Fruit fly (Drosophila melanogaster) whole organism, embryonic: Measurements from ENCODE around the gene eIF4G2.
A peak's percentile ranks its signal among the peaks of the same experiment; 100 is the strongest.

Experiments used
- Atf3 ChIP-seq: fragments of 200-800 bp; sonication (Bioruptor generic); optimal IDR thresholded peaks from 3 replicates; lab custom pipeline; 2016; ENCODE audit warnings: missing biosample characterization, missing genetic modification characterization
- Bgb ChIP-seq: fragments of 200-800 bp; sonication (Bioruptor generic); IDR thresholded peaks from 2 replicates; pipeline ENCODE4 v1.3.6; 2022; ENCODE audit warnings: missing biosample characterization, missing genetic modification characterization; ENCODE audit not compliant: partially characterized antibody
- CG10147 ChIP-seq: fragments of 200-800 bp; sonication (Bioruptor generic); optimal IDR thresholded peaks from 2 replicates; lab custom pipeline; 2019; ENCODE audit warnings: missing biosample characterization, mild to moderate bottlenecking, missing genetic modification characterization, moderate library complexity
- CG10209 ChIP-seq: fragments of 200-800 bp; sonication (Bioruptor generic); optimal IDR thresholded peaks from 3 replicates; lab custom pipeline; 2017; ENCODE audit warnings: missing biosample characterization, mild to moderate bottlenecking, missing genetic modification characterization, missing genetic modification reagents
- CG11695 ChIP-seq: fragments of 200-800 bp; sonication (Bioruptor generic); IDR thresholded peaks from 3 replicates; pipeline ENCODE4 v1.3.6; 2022; ENCODE audit warnings: missing biosample characterization, missing genetic modification characterization
- CG1233 ChIP-seq: fragments of 200-800 bp; sonication (Bioruptor generic); optimal IDR thresholded peaks from 4 replicates; lab custom pipeline; 2018; ENCODE audit warnings: missing biosample characterization, mild to moderate bottlenecking, missing genetic modification characterization
- CG12659 ChIP-seq: fragments of 200-800 bp; sonication (Bioruptor generic); optimal IDR thresholded peaks from 3 replicates; lab custom pipeline; 2017; ENCODE audit warnings: mild to moderate bottlenecking, missing biosample characterization, missing genetic modification reagents, missing genetic modification characterization
- CG13624 ChIP-seq: fragments of 200-800 bp; sonication (Bioruptor generic); optimal IDR thresholded peaks from 2 replicates; lab custom pipeline; 2016; ENCODE audit warnings: missing biosample characterization, missing genetic modification characterization
- CG15269 ChIP-seq: fragments of 200-800 bp; sonication (Bioruptor generic); optimal IDR thresholded peaks from 2 replicates; lab custom pipeline; 2018; ENCODE audit warnings: missing biosample characterization, mild to moderate bottlenecking, missing genetic modification characterization, moderate library complexity
- CG15479 ChIP-seq: fragments of 200-800 bp; sonication (Bioruptor generic); optimal IDR thresholded peaks from 3 replicates; lab custom pipeline; 2019; ENCODE audit warnings: missing biosample characterization, mild to moderate bottlenecking, missing genetic modification characterization, moderate library complexity
- CG1602 ChIP-seq: fragments of 200-800 bp; sonication (Bioruptor generic); optimal IDR thresholded peaks from 3 replicates; lab custom pipeline; 2016; ENCODE audit warnings: missing biosample characterization, missing genetic modification characterization
- CG18599 ChIP-seq: fragments of 200-800 bp; sonication (Bioruptor generic); optimal IDR thresholded peaks from 3 replicates; lab custom pipeline; 2017; ENCODE audit warnings: missing biosample characterization, missing genetic modification characterization, mild to moderate bottlenecking, moderate library complexity, missing genetic modification reagents
- CG2116 ChIP-seq: fragments of 200-800 bp; sonication (Bioruptor generic); optimal IDR thresholded peaks from 3 replicates; lab custom pipeline; 2018; ENCODE audit warnings: missing biosample characterization, mild to moderate bottlenecking, missing genetic modification characterization
- CG2875 ChIP-seq: fragments of 200-800 bp; sonication (Bioruptor generic); optimal IDR thresholded peaks from 2 replicates; lab custom pipeline; 2017; ENCODE audit warnings: missing biosample characterization, mild to moderate bottlenecking, missing genetic modification characterization, missing genetic modification reagents
- CG3065 ChIP-seq: fragments of 200-800 bp; sonication (Bioruptor generic); optimal IDR thresholded peaks from 2 replicates; lab custom pipeline; 2016; ENCODE audit warnings: missing biosample characterization, missing genetic modification characterization
- CG3163 ChIP-seq: fragments of 200-800 bp; sonication (Bioruptor generic); optimal IDR thresholded peaks from 3 replicates; lab custom pipeline; 2016; ENCODE audit warnings: missing biosample characterization, missing genetic modification characterization
- CG4404 ChIP-seq: fragments of 200-800 bp; sonication (Bioruptor generic); IDR thresholded peaks from 2 replicates; pipeline ENCODE4 v1.3.6; 2022; ENCODE audit warnings: missing biosample characterization, missing genetic modification characterization
- CG6765 ChIP-seq: fragments of 200-800 bp; sonication (Bioruptor generic); optimal IDR thresholded peaks from 3 replicates; lab custom pipeline; 2017; ENCODE audit warnings: missing biosample characterization, mild to moderate bottlenecking, missing genetic modification characterization
- CG8089 ChIP-seq: fragments of 200-800 bp; sonication (Bioruptor generic); optimal IDR thresholded peaks from 3 replicates; lab custom pipeline; 2016; ENCODE audit warnings: missing biosample characterization, missing genetic modification characterization
- CG9437 ChIP-seq: fragments of 200-800 bp; sonication (Bioruptor generic); optimal IDR thresholded peaks from 2 replicates; lab custom pipeline; 2018; ENCODE audit warnings: missing biosample characterization, mild to moderate bottlenecking, missing genetic modification characterization
- CTCF ChIP-seq: fragments of 200-800 bp; sonication (Bioruptor generic); optimal IDR thresholded peaks from 2 replicates; lab custom pipeline; 2017; ENCODE audit warnings: missing biosample characterization, mild to moderate bottlenecking, missing genetic modification characterization, moderate library complexity
- Deaf1 ChIP-seq: fragments of 200-800 bp; optimal IDR thresholded peaks from 3 replicates; lab custom pipeline; 2019; ENCODE audit warnings: missing biosample characterization, mild to moderate bottlenecking, missing genetic modification characterization, moderate library complexity
- Dll ChIP-seq: fragments of 200-800 bp; sonication (Bioruptor generic); IDR thresholded peaks from 4 replicates; pipeline ENCODE4 v1.3.6; 2022; ENCODE audit warnings: missing biosample characterization, missing genetic modification characterization; ENCODE audit not compliant: partially characterized antibody
- Doc3 ChIP-seq: fragments of 200-800 bp; sonication (Bioruptor generic); IDR thresholded peaks from 3 replicates; pipeline ENCODE4 v1.3.6; 2022; ENCODE audit warnings: missing biosample characterization, missing genetic modification characterization; ENCODE audit not compliant: partially characterized antibody
- HHEX ChIP-seq: fragments of 200-800 bp; sonication (Bioruptor generic); optimal IDR thresholded peaks from 3 replicates; lab custom pipeline; 2017; ENCODE audit warnings: missing biosample characterization, mild to moderate bottlenecking, missing genetic modification characterization, missing genetic modification reagents
- HLH3B ChIP-seq: fragments of 200-800 bp; sonication (Bioruptor generic); IDR thresholded peaks from 2 replicates; pipeline ENCODE4 v1.3.6; 2022; ENCODE audit warnings: missing biosample characterization, missing genetic modification characterization
- Lpt ChIP-seq: fragments of >200 bp; optimal IDR thresholded peaks from 2 replicates; lab custom pipeline; 2018; ENCODE audit warnings: missing biosample characterization, missing genetic modification characterization
- Max ChIP-seq: fragments of 200-800 bp; sonication (Bioruptor generic); optimal IDR thresholded peaks from 2 replicates; lab custom pipeline; 2016; ENCODE audit warnings: missing biosample characterization, mild to moderate bottlenecking, missing genetic modification characterization
- Neu2 ChIP-seq: fragments of 200-800 bp; sonication (Bioruptor generic); optimal IDR thresholded peaks from 3 replicates; lab custom pipeline; 2016; ENCODE audit warnings: missing biosample characterization, missing genetic modification characterization, borderline replicate concordance
- Poxn ChIP-seq: fragments of 200-800 bp; sonication (Bioruptor generic); IDR thresholded peaks from 2 replicates; pipeline ENCODE4 v1.3.6; 2022; ENCODE audit warnings: missing biosample characterization, missing genetic modification characterization
- Six4 ChIP-seq: fragments of 200-800 bp; sonication (Bioruptor generic); optimal IDR thresholded peaks from 2 replicates; lab custom pipeline; 2016; ENCODE audit warnings: missing biosample characterization, missing genetic modification characterization
- Sry-β ChIP-seq: fragments of 200-800 bp; sonication (Bioruptor generic); optimal IDR thresholded peaks from 2 replicates; lab custom pipeline; 2018; ENCODE audit warnings: missing biosample characterization, mild to moderate bottlenecking, missing genetic modification characterization, moderate library complexity
- Ssrp ChIP-seq: fragments of 200-800 bp; sonication (Bioruptor generic); optimal IDR thresholded peaks from 2 replicates; lab custom pipeline; 2018; ENCODE audit warnings: missing biosample characterization, mild to moderate bottlenecking, missing genetic modification characterization, moderate library complexity
- TFAM ChIP-seq: fragments of 200-800 bp; sonication (Bioruptor generic); optimal IDR thresholded peaks from 2 replicates; lab custom pipeline; 2017; ENCODE audit warnings: missing biosample characterization, missing genetic modification characterization, inconsistent platforms
- Usf ChIP-seq: fragments of 200-800 bp; sonication (Bioruptor generic); optimal IDR thresholded peaks from 2 replicates; lab custom pipeline; 2017; ENCODE audit warnings: missing genotype, missing biosample characterization, missing genetic modification characterization
- aop ChIP-seq: fragments of 200-800 bp; sonication (Bioruptor generic); IDR thresholded peaks from 2 replicates; pipeline ENCODE4 v1.3.6; 2022; ENCODE audit warnings: missing biosample characterization, missing genetic modification characterization
- bcd ChIP-seq: fragments of 200-800 bp; sonication (Bioruptor generic); optimal IDR thresholded peaks from 2 replicates; lab custom pipeline; 2017; ENCODE audit warnings: missing biosample characterization, mild to moderate bottlenecking, missing genetic modification characterization
- caup ChIP-seq: fragments of 200-800 bp; sonication (Bioruptor generic); optimal IDR thresholded peaks from 3 replicates; lab custom pipeline; 2017; ENCODE audit warnings: missing biosample characterization, mild to moderate bottlenecking, missing genetic modification characterization, moderate library complexity; ENCODE audit not compliant: severe bottlenecking
- ci ChIP-seq: fragments of 200-800 bp; sonication (Bioruptor generic); IDR thresholded peaks from 3 replicates; pipeline ENCODE4 v1.3.6; 2022; ENCODE audit warnings: missing biosample characterization, missing genetic modification characterization
- dimm ChIP-seq: fragments of 200-800 bp; sonication (Bioruptor generic); IDR thresholded peaks from 2 replicates; pipeline ENCODE4 v1.3.6; 2022; ENCODE audit warnings: missing biosample characterization, missing genetic modification characterization
- dmrt11E ChIP-seq: fragments of 200-800 bp; sonication (Bioruptor generic); optimal IDR thresholded peaks from 3 replicates; lab custom pipeline; 2018; ENCODE audit warnings: missing biosample characterization, mild to moderate bottlenecking, missing genetic modification characterization, moderate library complexity
- fd64A ChIP-seq: fragments of 200-800 bp; sonication (Bioruptor generic); optimal IDR thresholded peaks from 3 replicates; lab custom pipeline; 2018; ENCODE audit warnings: missing biosample characterization, mild to moderate bottlenecking, missing genetic modification characterization
- gem ChIP-seq: fragments of 200-800 bp; sonication (Bioruptor generic); optimal IDR thresholded peaks from 2 replicates; lab custom pipeline; 2019; ENCODE audit warnings: missing biosample characterization, mild to moderate bottlenecking, missing genetic modification characterization, moderate library complexity
- gsb-n ChIP-seq: fragments of 200-800 bp; sonication (Bioruptor generic); optimal IDR thresholded peaks from 3 replicates; lab custom pipeline; 2018; ENCODE audit warnings: missing biosample characterization, mild to moderate bottlenecking, missing genetic modification characterization
- nau ChIP-seq: fragments of 200-800 bp; sonication (Bioruptor generic); optimal IDR thresholded peaks from 3 replicates; lab custom pipeline; 2017; ENCODE audit warnings: missing biosample characterization, mild to moderate bottlenecking, missing genetic modification characterization, missing genetic modification reagents
- onecut ChIP-seq: fragments of 200-800 bp; sonication (Bioruptor generic); IDR thresholded peaks from 2 replicates; pipeline ENCODE4 v1.3.6; 2022; ENCODE audit warnings: missing biosample characterization, missing genetic modification characterization
- org-1 ChIP-seq: fragments of 200-800 bp; sonication (Bioruptor generic); optimal IDR thresholded peaks from 2 replicates; lab custom pipeline; 2017; ENCODE audit warnings: missing biosample characterization, missing genetic modification characterization
- pum ChIP-seq: fragments of 200-800 bp; sonication (Bioruptor generic); optimal IDR thresholded peaks from 2 replicates; lab custom pipeline; 2016; ENCODE audit warnings: missing biosample characterization, missing genetic modification characterization
- sob ChIP-seq: fragments of 200-800 bp; sonication (Bioruptor generic); IDR thresholded peaks from 2 replicates; pipeline ENCODE4 v1.3.6; 2022; ENCODE audit warnings: missing biosample characterization, missing genetic modification characterization
- sug ChIP-seq: fragments of 200-800 bp; optimal IDR thresholded peaks from 2 replicates; lab custom pipeline; 2019; ENCODE audit warnings: missing biosample characterization, mild to moderate bottlenecking, missing genetic modification characterization, moderate library complexity
- usp ChIP-seq: fragments of >200 bp; optimal IDR thresholded peaks from 2 replicates; lab custom pipeline; 2017; ENCODE audit warnings: missing biosample characterization, missing genetic modification characterization

eIF4G2 gene

dm6 chr3R:23803668-23804067, 15.4 kb downstream of the eIF4G2 start, which contains the start of gene CG34355 (continued):
- peak; percentile 33 for TF ChIP-seq CG6765 (GFP tag; lab: Kevin White, UChicago)
- no peak for TF ChIP-seq sug
- TF ChIP-seq caup (GFP tag; lab: Kevin White, UChicago), result peak; percentile 76
- no peak for TF ChIP-seq bcd (GFP tag; lab: Kevin White, UChicago)
- TF ChIP-seq pum (GFP tag; lab: Kevin White, UChicago), result no peak
- no peak for TF ChIP-seq aop (GFP tag; lab: Robert Waterston, UW)
- TF ChIP-seq CG12659, result no peak
- no peak for TF ChIP-seq Bgb (GFP tag; lab: Robert Waterston, UW)
- no peak for TF ChIP-seq HLH3B (GFP tag; lab: Robert Waterston, UW)
- TF ChIP-seq CG15479 (GFP tag; lab: Kevin White, UChicago), result no peak
- TF ChIP-seq Sry-β (GFP tag; lab: Kevin White, UChicago), result no peak
- TF ChIP-seq ci (GFP tag; lab: Robert Waterston, UW), result peak; percentile 94
- TF ChIP-seq CG1233, result peak; percentile 69
- TF ChIP-seq Usf (GFP tag; lab: Kevin White, UChicago), result no peak
- no peak for TF ChIP-seq Max (GFP tag; lab: Kevin White, UChicago)
- no peak for TF ChIP-seq CG1602 (GFP tag; lab: Kevin White, UChicago)
- no peak for TF ChIP-seq CG15269 (tag; lab: Kevin White, UChicago)
- no peak for TF ChIP-seq CG3163 (GFP tag; lab: Kevin White, UChicago)
- no peak for TF ChIP-seq usp (GFP tag; lab: Kevin White, UChicago)
- peak; percentile 37 for TF ChIP-seq CG2116 (GFP tag; lab: Kevin White, UChicago)
- no peak for TF ChIP-seq CG13624 (GFP tag; lab: Kevin White, UChicago)
- no peak for TF ChIP-seq Atf3
- TF ChIP-seq CG4404 (GFP tag; lab: Robert Waterston, UW), result no peak
- no peak for TF ChIP-seq CG3065 (GFP tag; lab: Kevin White, UChicago)
- TF ChIP-seq dimm (GFP tag; lab: Robert Waterston, UW), result no peak
- TF ChIP-seq Ssrp, result peak; percentile 6
- no peak for TF ChIP-seq Neu2 (GFP tag; lab: Kevin White, UChicago)
- TF ChIP-seq gsb-n (tag; lab: Kevin White, UChicago), result no peak
- peak; percentile 52; the same call in 1 of the 2 replicates for TF ChIP-seq onecut (GFP tag; lab: Robert Waterston, UW)
- peak; percentile 46 for TF ChIP-seq HHEX (GFP tag; lab: Kevin White, UChicago)
- TF ChIP-seq CTCF (GFP tag; lab: Kevin White, UChicago), result no peak
- no peak for TF ChIP-seq sob (GFP tag; lab: Robert Waterston, UW)
- peak; percentile 5 for TF ChIP-seq CG8089 (GFP tag; lab: Kevin White, UChicago)
- no peak for TF ChIP-seq Dll (GFP tag; lab: Robert Waterston, UW)
- TF ChIP-seq org-1 (GFP tag; lab: Kevin White, UChicago), result peak; percentile 5
- no peak for TF ChIP-seq CG2875 (GFP tag; lab: Kevin White, UChicago)
- peak; percentile 35 for TF ChIP-seq dmrt11E (tag; lab: Kevin White, UChicago)
- no peak for TF ChIP-seq CG18599
- no peak for TF ChIP-seq gem (tag; lab: Kevin White, UChicago)
- TF ChIP-seq nau (GFP tag; lab: Kevin White, UChicago), result no peak
- no peak for TF ChIP-seq CG10209 (GFP tag; lab: Kevin White, UChicago)
- no peak for TF ChIP-seq Deaf1 (tag; lab: Kevin White, UChicago)
- TF ChIP-seq CG9437, result peak; percentile 56
- TF ChIP-seq Poxn (GFP tag; lab: Robert Waterston, UW), result no peak
- TF ChIP-seq CG11695 (GFP tag; lab: Robert Waterston, UW), result 0 out of 3 replicates have a peak, but pooled peaks have one; percentile 14
- TF ChIP-seq Lpt, result no peak
- TF ChIP-seq CG10147, result no peak
- TF ChIP-seq fd64A (GFP tag; lab: Kevin White, UChicago), result peak; percentile 81
- no peak for TF ChIP-seq Doc3
- TF ChIP-seq TFAM, result no peak
- peak; percentile 2 for TF ChIP-seq Six4 (GFP tag; lab: Kevin White, UChicago)
